Worm (Caenorhabditis elegans) whole organism, L3 larva: Measurements from ENCODE around the gene lin-1.

Source experiments
- ama-1 ChIP-seq: fragments of 150-350 bp; optimal IDR thresholded peaks from 2 replicates; lab custom pipeline; 2018
- daf-12 ChIP-seq: fragments of 150-350 bp; optimal IDR thresholded peaks from 2 replicates; lab custom pipeline; 2014; ENCODE audit warnings: missing biosample characterization, missing genetic modification reagents, missing genetic modification characterization
- elt-2 ChIP-seq: sonication (generic microtip); optimal IDR thresholded peaks from 2 replicates; lab custom pipeline; 2016; ENCODE audit warnings: missing genetic modification reagents, mild to moderate bottlenecking, missing genetic modification characterization, missing compliant biosample characterization
- elt-3 ChIP-seq, 3 experiments: fragments of 150-350 bp in 1 of 3; sonication (generic microtip) in 2 of 3; optimal IDR thresholded peaks; 2 replicates in 2 of 3; 4 replicates in 1 of 3; lab custom pipeline; 2014 to 2017; ENCODE audit warnings: missing biosample characterization in 3 of 3, missing genetic modification characterization in 3 of 3
- fos-1 ChIP-seq: fragments of 150-350 bp; optimal IDR thresholded peaks from 2 replicates; lab custom pipeline; 2014; ENCODE audit warnings: missing biosample characterization, missing genetic modification characterization
- jun-1 ChIP-seq: fragments of 150-350 bp; optimal IDR thresholded peaks from 2 replicates; lab custom pipeline; 2014; ENCODE audit warnings: missing biosample characterization, missing genetic modification reagents, missing genetic modification characterization
- mdl-1 ChIP-seq: fragments of 150-350 bp; optimal IDR thresholded peaks from 2 replicates; lab custom pipeline; 2014; ENCODE audit warnings: missing biosample characterization, missing genetic modification characterization
- nhr-237 ChIP-seq: fragments of 150-350 bp; optimal IDR thresholded peaks from 2 replicates; lab custom pipeline; 2014; ENCODE audit warnings: missing biosample characterization, missing genetic modification characterization
- nhr-25 ChIP-seq: sonication (generic microtip); optimal IDR thresholded peaks from 2 replicates; lab custom pipeline; 2017; ENCODE audit warnings: missing biosample characterization, missing genetic modification characterization
- nhr-77 ChIP-seq: fragments of 150-350 bp; optimal IDR thresholded peaks from 2 replicates; lab custom pipeline; 2014; ENCODE audit warnings: missing biosample characterization, missing genetic modification characterization
- unc-62 ChIP-seq: fragments of 150-350 bp; sonication (generic microtip); optimal IDR thresholded peaks from 4 replicates; lab custom pipeline; 2014; ENCODE audit warnings: missing biosample characterization, missing genetic modification reagents, missing genetic modification characterization
- ztf-4 ChIP-seq: fragments of 150-350 bp; optimal IDR thresholded peaks from 2 replicates; lab custom pipeline; 2014; ENCODE audit warnings: missing biosample characterization, missing genetic modification characterization

DNA sequence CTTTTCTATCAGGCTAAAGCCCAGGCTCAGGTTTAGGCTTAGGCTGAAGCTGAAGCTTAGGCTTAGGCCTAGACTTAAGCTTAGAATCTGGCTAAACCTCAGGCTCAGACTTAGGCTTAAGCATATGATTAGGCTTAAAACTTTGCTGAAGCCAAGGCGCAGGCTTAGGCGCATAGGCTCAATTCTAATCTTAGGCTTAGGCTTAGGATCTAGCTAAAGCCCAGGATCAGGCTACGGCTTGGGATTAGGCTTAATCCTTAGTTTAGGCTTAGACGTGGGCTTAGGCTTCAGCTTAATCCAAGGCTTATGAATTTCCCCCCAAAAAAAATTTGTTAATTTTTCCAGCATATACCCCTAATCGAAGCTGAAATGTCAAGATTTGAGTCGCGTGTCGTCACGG, 71.4 kb downstream of the lin-1 start:
- TF ChIP-seq mdl-1 (tag; lab: Kevin White, UChicago) (no peak), ama-1 (lab: Kevin White, UChicago) (no peak), ztf-4 (tag; lab: Kevin White, UChicago) (no peak), daf-12 (no peak), fos-1 (no peak), jun-1 (tag; lab: Kevin White, UChicago) (no peak), nhr-25 (tag; lab: Kevin White, UChicago) (no peak), elt-3 (tag; optimal IDR thresholded peaks at IDR 0.05; lab: Kevin White, UChicago) (no peak), nhr-77 (tag; lab: Kevin White, UChicago) (no peak), unc-62 (GFP tag; lab: Kevin White, UChicago) (no peak), elt-2 (no peak), nhr-237 (tag; lab: Kevin White, UChicago) (no peak)
